Fruit fly (Drosophila melanogaster): ENCODE results near the gene haf.

dm6 chr2L:1636520-1636919 lies 81.6 kb downstream of the haf start:
- no peak for TF ChIP-seq CTCF (optimal IDR thresholded peaks at IDR 0.05)
- no peak for TF ChIP-seq CG8478 (optimal IDR thresholded peaks at IDR 0.05)

All from S2 (cell line).